Worm (Caenorhabditis elegans) whole organism, L3 larva: ENCODE measurements around the gene del-2.

Source experiments
- ZK546.5 ChIP-seq: sonication (generic microtip); optimal IDR thresholded peaks from 2 replicates; lab custom pipeline; 2017; ENCODE audit warnings: missing biosample characterization, missing genetic modification characterization
- aly-2 ChIP-seq: fragments of 150-350 bp; optimal IDR thresholded peaks from 2 replicates; lab custom pipeline; 2014; ENCODE audit warnings: missing biosample characterization, missing genetic modification characterization
- ama-1 ChIP-seq: fragments of 150-350 bp; optimal IDR thresholded peaks from 2 replicates; lab custom pipeline; 2018
- ceh-16 ChIP-seq: sonication (generic microtip); optimal IDR thresholded peaks from 2 replicates; lab custom pipeline; 2017; ENCODE audit warnings: missing biosample characterization, missing genetic modification characterization
- ceh-82 ChIP-seq: fragments of 150-350 bp; optimal IDR thresholded peaks from 2 replicates; lab custom pipeline; 2014; ENCODE audit warnings: missing biosample characterization, missing genetic modification characterization
- egl-27 ChIP-seq: sonication (generic microtip); optimal IDR thresholded peaks from 4 replicates; lab custom pipeline; 2017; ENCODE audit warnings: missing biosample characterization, missing genetic modification reagents, missing genetic modification characterization
- egl-5 ChIP-seq: fragments of 150-350 bp; optimal IDR thresholded peaks from 2 replicates; lab custom pipeline; 2017; ENCODE audit warnings: missing biosample characterization, missing genetic modification reagents, missing genetic modification characterization, inconsistent platforms
- elt-1 ChIP-seq: fragments of 150-350 bp; optimal IDR thresholded peaks from 2 replicates; lab custom pipeline; 2014; ENCODE audit warnings: missing biosample characterization, missing genetic modification characterization
- elt-2 ChIP-seq: sonication (generic microtip); optimal IDR thresholded peaks from 2 replicates; lab custom pipeline; 2016; ENCODE audit warnings: missing genetic modification reagents, mild to moderate bottlenecking, missing genetic modification characterization, missing compliant biosample characterization
- eor-1 ChIP-seq, 2 experiments: fragments of 150-350 bp; optimal IDR thresholded peaks; 2 replicates each; lab custom pipeline; 2014 to 2018; ENCODE audit warnings: missing biosample characterization in 2 of 2, missing genetic modification characterization in 2 of 2
- fkh-10 ChIP-seq: sonication (generic microtip); optimal IDR thresholded peaks from 2 replicates; lab custom pipeline; 2017; ENCODE audit warnings: missing biosample characterization, missing genetic modification reagents, missing genetic modification characterization
- fkh-2 ChIP-seq: fragments of 150-350 bp; optimal IDR thresholded peaks from 2 replicates; lab custom pipeline; 2014; ENCODE audit warnings: missing biosample characterization, missing genetic modification reagents, missing genetic modification characterization
- fos-1 ChIP-seq: fragments of 150-350 bp; optimal IDR thresholded peaks from 2 replicates; lab custom pipeline; 2014; ENCODE audit warnings: missing biosample characterization, missing genetic modification characterization
- hmg-11 ChIP-seq: sonication (generic microtip); optimal IDR thresholded peaks from 2 replicates; lab custom pipeline; 2016; ENCODE audit warnings: missing genetic modification characterization, missing compliant biosample characterization
- jun-1 ChIP-seq: fragments of 150-350 bp; optimal IDR thresholded peaks from 2 replicates; lab custom pipeline; 2014; ENCODE audit warnings: missing biosample characterization, missing genetic modification reagents, missing genetic modification characterization
- lin-15B ChIP-seq: fragments of 150-350 bp; optimal IDR thresholded peaks from 2 replicates; lab custom pipeline; 2014; ENCODE audit warnings: missing biosample characterization, missing genetic modification characterization
- nfya-1 ChIP-seq: sonication (generic microtip); optimal IDR thresholded peaks from 2 replicates; lab custom pipeline; 2017; ENCODE audit warnings: missing genetic modification characterization, mild to moderate bottlenecking, missing compliant biosample characterization, antibody characterized with exemption, moderate library complexity; ENCODE audit not compliant: insufficient read depth
- nhr-11 ChIP-seq: fragments of 150-350 bp; optimal IDR thresholded peaks from 2 replicates; lab custom pipeline; 2014; ENCODE audit warnings: missing biosample characterization, missing genetic modification characterization
- nhr-12 ChIP-seq: fragments of 150-350 bp; optimal IDR thresholded peaks from 2 replicates; lab custom pipeline; 2014; ENCODE audit warnings: missing biosample characterization, missing genetic modification characterization
- nhr-23 ChIP-seq: fragments of 150-350 bp; optimal IDR thresholded peaks from 2 replicates; lab custom pipeline; 2014; ENCODE audit warnings: missing biosample characterization, missing genetic modification reagents, missing genetic modification characterization
- nhr-237 ChIP-seq: fragments of 150-350 bp; optimal IDR thresholded peaks from 2 replicates; lab custom pipeline; 2014; ENCODE audit warnings: missing biosample characterization, missing genetic modification characterization
- nhr-25 ChIP-seq: sonication (generic microtip); optimal IDR thresholded peaks from 2 replicates; lab custom pipeline; 2017; ENCODE audit warnings: missing biosample characterization, missing genetic modification characterization
- nhr-28 ChIP-seq: fragments of 150-350 bp; optimal IDR thresholded peaks from 2 replicates; lab custom pipeline; 2014; ENCODE audit warnings: missing biosample characterization, missing genetic modification characterization
- nhr-43 ChIP-seq: sonication (generic microtip); optimal IDR thresholded peaks from 2 replicates; lab custom pipeline; 2016; ENCODE audit warnings: mild to moderate bottlenecking, missing genetic modification characterization, missing compliant biosample characterization; ENCODE audit not compliant: poor library complexity, severe bottlenecking
- nhr-67 ChIP-seq: fragments of 150-350 bp; optimal IDR thresholded peaks from 2 replicates; lab custom pipeline; 2014; ENCODE audit warnings: missing biosample characterization, missing genetic modification characterization
- nhr-76 ChIP-seq: fragments of 150-350 bp; sonication (generic microtip); optimal IDR thresholded peaks from 5 replicates; lab custom pipeline; 2014; ENCODE audit warnings: missing biosample characterization, missing genetic modification characterization
- pha-4 ChIP-seq: fragments of 150-350 bp; optimal IDR thresholded peaks from 2 replicates; lab custom pipeline; 2014; ENCODE audit warnings: missing biosample characterization, missing genetic modification reagents, missing genetic modification characterization
- pqm-1 ChIP-seq: fragments of 150-350 bp; optimal IDR thresholded peaks from 2 replicates; lab custom pipeline; 2017; ENCODE audit warnings: missing biosample characterization, missing genetic modification characterization, inconsistent platforms
- sea-2 ChIP-seq: fragments of 150-350 bp; sonication (generic microtip); optimal IDR thresholded peaks from 4 replicates; lab custom pipeline; 2014; ENCODE audit warnings: missing biosample characterization, missing genetic modification reagents, missing genetic modification characterization
- skn-1 ChIP-seq: fragments of 150-350 bp; optimal IDR thresholded peaks from 2 replicates; lab custom pipeline; 2014; ENCODE audit warnings: missing biosample characterization, missing genetic modification characterization
- snpc-4 ChIP-seq: fragments of 150-350 bp; optimal IDR thresholded peaks from 2 replicates; lab custom pipeline; 2014; ENCODE audit warnings: missing biosample characterization, missing genetic modification characterization
- tbx-2 ChIP-seq: sonication (generic microtip); optimal IDR thresholded peaks from 2 replicates; lab custom pipeline; 2016; ENCODE audit warnings: mild to moderate bottlenecking, missing genetic modification characterization, missing compliant biosample characterization
- unc-62 ChIP-seq: fragments of 150-350 bp; sonication (generic microtip); optimal IDR thresholded peaks from 4 replicates; lab custom pipeline; 2014; ENCODE audit warnings: missing biosample characterization, missing genetic modification reagents, missing genetic modification characterization
- zag-1 ChIP-seq: fragments of 150-350 bp; optimal IDR thresholded peaks from 2 replicates; lab custom pipeline; 2014; ENCODE audit warnings: missing biosample characterization, missing genetic modification characterization
- ztf-11 ChIP-seq: fragments of 150-350 bp; optimal IDR thresholded peaks from 2 replicates; lab custom pipeline; 2014; ENCODE audit warnings: missing biosample characterization, missing genetic modification characterization

del-2 gene

DNA sequence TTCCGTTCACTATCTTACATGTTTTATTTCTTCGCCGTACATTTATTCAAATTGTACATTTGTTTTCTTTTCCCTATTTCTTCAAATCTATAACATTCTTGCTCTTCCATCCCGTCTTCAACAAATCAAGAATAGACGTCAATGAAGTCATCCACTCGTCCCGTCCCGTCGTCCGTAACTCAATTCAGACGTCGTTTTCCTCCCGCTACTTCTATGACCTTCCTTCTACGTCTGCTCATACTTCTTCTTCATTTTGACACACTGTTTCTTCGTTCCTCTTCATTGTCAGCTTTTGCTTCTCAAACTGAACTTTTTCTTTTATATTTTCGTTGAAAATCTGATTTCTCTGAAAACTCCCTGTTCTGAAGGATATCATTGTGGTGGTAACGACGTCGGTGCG lies 18.2 kb upstream of the del-2 start:
- TF ChIP-seq fkh-10 (GFP tag; lab: Kevin White, UChicago): peak; percentile 74
- TF ChIP-seq nhr-237 (tag; lab: Kevin White, UChicago): no peak
- TF ChIP-seq snpc-4: no peak
- TF ChIP-seq fos-1 (tag; lab: Kevin White, UChicago): no peak
- no peak for TF ChIP-seq nhr-12

DNA sequence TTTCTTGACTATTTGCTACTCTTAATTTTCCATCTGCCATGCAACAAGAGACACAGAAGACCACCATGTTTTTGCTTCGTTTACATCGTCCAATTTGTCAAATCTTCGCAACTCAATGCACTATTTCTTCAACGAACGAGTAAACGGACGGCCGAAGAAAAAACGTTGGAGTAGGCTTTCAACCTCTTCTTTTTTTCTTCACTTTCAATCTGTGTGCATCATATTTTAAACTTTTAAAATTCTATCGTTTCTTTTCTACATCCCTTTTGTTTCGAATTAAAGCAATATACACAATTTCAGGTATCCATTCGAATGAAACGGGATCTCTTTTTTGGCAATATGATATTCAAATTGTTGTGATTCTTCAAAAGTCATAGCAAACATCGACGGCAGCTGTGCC lies 15.9 kb upstream of the del-2 start, which contains the start of gene acc-1:
acc-1 (plus strand) TSS at position 301 of the 400 bp plus-strand sequence.
- TF ChIP-seq jun-1 (tag; lab: Kevin White, UChicago) (no peak), fkh-2 (tag; lab: Kevin White, UChicago) (no peak), nhr-23 (no peak), ceh-16 (no peak), hmg-11 (tag; lab: Kevin White, UChicago) (no peak), ceh-82 (tag; lab: Kevin White, UChicago) (no peak), nhr-11 (tag; lab: Kevin White, UChicago) (no peak), tbx-2 (tag; lab: Kevin White, UChicago) (no peak), pha-4 (tag; lab: Kevin White, UChicago) (no peak), egl-27 (tag; lab: Kevin White, UChicago) (no peak), nhr-28 (no peak), ama-1 (lab: Kevin White, UChicago) (no peak), eor-1 (tag; optimal IDR thresholded peaks at IDR 0.05; lab: Kevin White, UChicago) (no peak)

DNA sequence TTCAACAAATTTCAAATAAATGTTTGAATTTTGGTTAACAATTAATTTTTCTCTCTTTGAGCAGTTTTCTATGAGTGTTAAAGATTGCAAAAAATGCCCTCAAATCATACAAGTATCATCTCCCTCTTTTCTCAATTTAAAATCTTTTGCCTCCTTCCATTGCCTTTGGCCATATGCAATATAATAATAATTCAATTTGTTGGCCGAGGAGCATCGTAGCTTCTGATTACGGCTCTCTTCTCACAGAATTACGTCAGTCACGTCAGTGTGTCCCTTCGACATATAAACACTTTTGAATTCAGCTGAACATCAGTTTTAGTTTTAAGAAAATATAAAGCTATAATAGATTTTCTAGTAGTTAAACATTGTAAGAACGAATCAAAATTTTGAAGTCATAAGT lies 13.7 kb upstream of the del-2 start:
- TF ChIP-seq elt-1 (tag; lab: Kevin White, UChicago) (no peak), aly-2 (no peak), nhr-67 (tag; lab: Kevin White, UChicago) (no peak), nhr-76 (no peak), ztf-11 (tag; lab: Kevin White, UChicago) (no peak), nhr-12 (no peak), egl-27 (tag; lab: Kevin White, UChicago) (no peak), lin-15B (tag; lab: Kevin White, UChicago) (no peak), zag-1 (tag; lab: Kevin White, UChicago) (no peak), ZK546.5 (no peak), nhr-43 (tag; lab: Kevin White, UChicago) (no peak), fkh-2 (tag; lab: Kevin White, UChicago) (no peak), fkh-10 (GFP tag; lab: Kevin White, UChicago) (no peak), unc-62 (GFP tag; lab: Kevin White, UChicago) (no peak), elt-2 (no peak), nhr-23 (no peak), nhr-25 (no peak)

DNA sequence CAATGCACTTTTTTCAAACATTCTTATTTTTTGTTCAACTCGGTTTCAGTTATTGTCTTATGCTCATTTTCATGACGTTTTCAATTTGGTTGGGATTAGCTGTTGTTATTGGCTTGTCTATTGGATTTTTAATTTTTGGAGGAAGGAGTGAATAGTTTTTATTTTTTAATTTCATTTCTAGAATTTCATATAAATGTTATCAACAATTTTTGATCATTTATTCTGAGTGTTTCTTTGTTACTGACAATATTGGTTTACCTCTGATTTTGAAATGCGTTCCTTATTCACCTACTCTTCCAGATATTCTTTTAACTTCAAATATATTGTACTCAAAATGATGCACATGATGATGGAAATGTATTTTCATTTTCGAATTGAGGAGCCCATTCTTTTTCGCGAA lies 12.2 kb upstream of the del-2 start, which contains the start of gene F58G6.7:
F58G6.7 (plus strand) TSS at position 301 of the 400 bp plus-strand sequence.
- TF ChIP-seq eor-1 (tag; optimal IDR thresholded peaks at IDR 0.05; lab: Kevin White, UChicago): no peak

DNA sequence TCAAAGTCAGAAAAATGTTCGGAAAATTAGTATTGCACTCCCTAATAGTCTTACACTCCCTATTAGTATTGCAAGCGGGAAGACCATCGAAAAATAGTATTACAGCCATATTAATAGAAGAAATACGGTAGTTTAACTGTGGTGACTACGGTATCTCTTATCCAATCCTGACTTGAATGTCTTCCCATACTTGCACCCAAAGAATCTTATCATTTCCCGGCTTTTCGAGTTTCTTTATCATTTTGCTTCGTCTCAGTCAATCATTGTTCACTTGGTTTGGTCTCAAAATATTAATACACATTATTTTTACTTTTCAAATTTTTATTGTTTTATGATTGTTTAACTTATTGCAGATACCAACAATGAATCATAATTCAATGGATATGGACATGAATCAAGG lies 11.4 kb upstream of the del-2 start, which contains the start of gene F58G6.3:
F58G6.3 (plus strand) TSS at position 352 of the 400 bp plus-strand sequence.
- no peak for TF ChIP-seq egl-5 (tag; lab: Kevin White, UChicago)
- no peak for TF ChIP-seq nhr-12
- no peak for TF ChIP-seq fkh-10 (GFP tag; lab: Kevin White, UChicago)
- TF ChIP-seq pqm-1: peak; percentile 35
- peak; percentile 62 for TF ChIP-seq elt-2
- peak; percentile 7 for TF ChIP-seq nfya-1
- no peak for TF ChIP-seq nhr-237 (tag; lab: Kevin White, UChicago)
- TF ChIP-seq ama-1 (lab: Kevin White, UChicago): no peak

DNA sequence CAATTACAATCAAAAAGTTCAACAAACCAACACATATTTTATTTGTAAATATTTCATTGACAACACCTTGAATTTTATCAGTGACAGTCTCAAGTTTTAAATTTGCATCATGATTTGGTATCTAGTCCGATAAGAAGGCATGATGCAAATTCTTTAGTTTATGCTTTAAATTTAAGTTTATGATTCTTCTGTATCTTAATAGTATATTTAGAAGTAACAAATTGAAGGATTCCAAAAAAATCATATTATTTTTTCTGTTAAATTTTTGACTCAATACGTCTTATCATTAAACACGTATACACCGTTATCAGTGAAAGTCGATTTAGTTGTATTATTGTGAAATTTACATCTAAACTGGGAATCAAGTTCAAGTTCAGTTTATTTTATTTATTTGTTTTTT lies 9.4 kb upstream of the del-2 start, which contains the start of gene chca-1:
chca-1 (plus strand) TSS at position 161 of the 400 bp plus-strand sequence.
- TF ChIP-seq skn-1 (tag; lab: Kevin White, UChicago) (peak; percentile 63), elt-2 (peak; percentile 97), pha-4 (tag; lab: Kevin White, UChicago) (peak; percentile 9), sea-2 (GFP tag; lab: Kevin White, UChicago) (no peak), hmg-11 (tag; lab: Kevin White, UChicago) (no peak), pqm-1 (peak; percentile 89), nhr-23 (no peak)
